Fruit fly (Drosophila melanogaster) whole organism: ENCODE data around the gene mRpL2.

Experiments used
- CG8478 ChIP-seq: fragments of >200 bp; optimal IDR thresholded peaks from 2 replicates; lab custom pipeline; 2018; ENCODE audit warnings: inconsistent platforms
- pan ChIP-seq: fragments of >200 bp; optimal IDR thresholded peaks from 2 replicates; lab custom pipeline; 2017
- psq ChIP-seq: fragments of >200 bp; optimal IDR thresholded peaks from 2 replicates; lab custom pipeline; 2017
- usp ChIP-seq: fragments of >200 bp; optimal IDR thresholded peaks from 2 replicates; lab custom pipeline; 2017; ENCODE audit warnings: missing biosample characterization, missing genetic modification characterization, mixed read lengths

DNA sequence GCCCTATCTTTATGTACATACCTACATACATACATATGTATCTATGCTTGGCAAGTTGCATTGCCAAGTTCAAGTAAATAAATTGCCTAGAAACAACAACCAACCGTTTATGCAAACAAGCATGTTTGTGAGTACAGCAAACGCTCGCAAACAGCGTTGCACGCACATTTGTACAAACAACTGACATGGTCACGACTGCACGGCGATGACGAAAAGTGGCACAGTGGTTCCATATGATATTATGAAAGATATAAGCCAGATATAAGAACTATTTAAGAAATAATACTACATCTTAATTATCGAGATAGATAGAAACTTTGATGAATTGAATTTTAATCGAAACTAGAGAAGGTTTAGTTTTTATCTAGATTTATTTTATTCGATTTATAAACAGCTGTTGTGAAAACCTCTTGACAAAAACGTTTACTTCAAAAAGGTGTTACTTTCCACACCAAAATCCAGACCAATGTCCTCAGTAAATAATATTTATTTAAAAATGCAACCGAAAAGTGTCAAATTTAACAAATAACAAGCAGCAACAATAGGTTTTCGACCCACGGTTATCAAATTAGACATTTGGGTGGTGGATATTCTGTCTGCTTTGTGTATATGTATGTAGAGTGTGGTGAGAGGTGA is 30.7 kb upstream of the mRpL2 start:
- TF ChIP-seq usp (GFP tag; lab: Kevin White, UChicago) (no peak), pan (no peak), psq (lab: Kevin White, UChicago) (no peak), CG8478 (lab: Kevin White, UChicago) (no peak)
